Worm (Caenorhabditis elegans) whole organism, young adult: Measurements from ENCODE around the gene npp-9.
A peak's percentile ranks its signal among the peaks of the same experiment; 100 is the strongest.
"Not testable (repeated sequence)": the region's sequence is repeated elsewhere in the genome, so short reads cannot be mapped to it uniquely, and the experiment has no call there.

Experiments
- B0035.1 ChIP-seq: sonication (generic microtip); optimal IDR thresholded peaks from 2 replicates; lab custom pipeline; 2016; ENCODE audit warnings: missing genetic modification characterization, mild to moderate bottlenecking, missing compliant biosample characterization, missing genotype, missing genetic modification reagents
- B0261.1 ChIP-seq: sonication (generic microtip); optimal IDR thresholded peaks from 2 replicates; lab custom pipeline; 2016; ENCODE audit warnings: mild to moderate bottlenecking, missing genetic modification characterization, moderate library complexity, missing compliant biosample characterization
- F10E7.11 ChIP-seq: sonication (generic microtip); optimal IDR thresholded peaks from 2 replicates; lab custom pipeline; 2017; ENCODE audit warnings: mild to moderate bottlenecking, missing genetic modification characterization, moderate library complexity, missing compliant biosample characterization
- F33H1.4 ChIP-seq: fragments of 200-800 bp; sonication (Bioruptor generic); IDR thresholded peaks from 2 replicates; pipeline ENCODE4 v1.3.6; 2022; ENCODE audit warnings: missing genetic modification reagents, missing genetic modification characterization, missing compliant biosample characterization
- Y53G8AR.9 ChIP-seq: fragments of 200-800 bp; sonication (Bioruptor generic); conservative IDR thresholded peaks from 2 replicates; pipeline ENCODE4 v1.3.6; 2022; ENCODE audit warnings: missing genetic modification reagents, missing genetic modification characterization, missing compliant biosample characterization
- atf-7 ChIP-seq: sonication (generic microtip); optimal IDR thresholded peaks from 2 replicates; lab custom pipeline; 2017; ENCODE audit warnings: mild to moderate bottlenecking, missing genetic modification characterization, missing compliant biosample characterization
- bed-2 ChIP-seq: fragments of 200-800 bp; sonication (Bioruptor generic); IDR thresholded peaks from 2 replicates; pipeline ENCODE4 v1.3.6; 2022; ENCODE audit warnings: missing genetic modification reagents, missing genetic modification characterization, missing compliant biosample characterization
- cebp-1 ChIP-seq, 2 experiments: fragments of 200-800 bp in 1 of 2; sonication (Bioruptor generic) in 1 of 2; sonication (generic microtip) in 1 of 2; IDR thresholded peaks in 1 of 2; optimal IDR thresholded peaks in 1 of 2; 2 replicates each; pipeline versions ENCODE4 v1.3.6 to Lab custom; 2017 to 2022; ENCODE audit warnings: missing compliant biosample characterization in 2 of 2, missing genetic modification characterization in 2 of 2, mild to moderate bottlenecking in 1 of 2, missing genetic modification reagents in 1 of 2, moderate library complexity in 1 of 2
- dpff-1 ChIP-seq: sonication (generic microtip); optimal IDR thresholded peaks from 2 replicates; lab custom pipeline; 2017; ENCODE audit warnings: mild to moderate bottlenecking, missing genetic modification characterization, missing compliant biosample characterization
- egl-44 ChIP-seq: fragments of 200-800 bp; sonication (Bioruptor generic); IDR thresholded peaks from 2 replicates; pipeline ENCODE4 v1.3.6; 2022; ENCODE audit warnings: missing genetic modification reagents, missing genetic modification characterization, missing compliant biosample characterization
- egrh-3 ChIP-seq: fragments of 200-800 bp; sonication (Bioruptor generic); IDR thresholded peaks from 2 replicates; pipeline ENCODE4 v1.3.6; 2022; ENCODE audit warnings: missing genetic modification reagents, missing genetic modification characterization, missing compliant biosample characterization
- him-1 ChIP-seq: sonication (generic microtip); optimal IDR thresholded peaks from 2 replicates; lab custom pipeline; 2016; ENCODE audit warnings: missing genotype, missing genetic modification reagents, missing genetic modification characterization, missing compliant biosample characterization
- hlh-26 ChIP-seq: fragments of 200-800 bp; sonication (Bioruptor generic); conservative IDR thresholded peaks from 2 replicates; pipeline ENCODE4 v1.3.6; 2022; ENCODE audit warnings: missing genetic modification reagents, missing genetic modification characterization, missing compliant biosample characterization
- hmg-1.2 ChIP-seq: fragments of 200-800 bp; sonication (Bioruptor generic); IDR thresholded peaks from 2 replicates; pipeline ENCODE4 v1.3.6; 2022; ENCODE audit warnings: missing genetic modification reagents, missing genetic modification characterization, missing compliant biosample characterization
- hmg-20 ChIP-seq: fragments of 200-800 bp; sonication (Bioruptor generic); IDR thresholded peaks from 2 replicates; pipeline ENCODE4 v1.3.6; 2022; ENCODE audit warnings: missing genetic modification reagents, missing genetic modification characterization, missing compliant biosample characterization
- let-526 ChIP-seq: fragments of 200-800 bp; sonication (Bioruptor generic); IDR thresholded peaks from 2 replicates; pipeline ENCODE4 v1.3.6; 2022; ENCODE audit warnings: missing genetic modification reagents, missing genetic modification characterization, missing compliant biosample characterization
- let-607 ChIP-seq, 2 experiments: fragments of 200-800 bp in 1 of 2; sonication (Bioruptor generic) in 1 of 2; sonication (generic microtip) in 1 of 2; optimal IDR thresholded peaks; 2 replicates each; lab custom pipeline; 2016 to 2018; ENCODE audit warnings: mild to moderate bottlenecking in 2 of 2, missing compliant biosample characterization in 2 of 2, missing genetic modification characterization in 2 of 2, moderate library complexity in 2 of 2, missing genotype in 1 of 2
- lin-26 ChIP-seq: fragments of 200-800 bp; sonication (Bioruptor generic); IDR thresholded peaks from 2 replicates; pipeline ENCODE4 v1.3.6; 2022; ENCODE audit warnings: missing genetic modification reagents, missing genetic modification characterization, missing compliant biosample characterization
- lsy-27 ChIP-seq: sonication (generic microtip); optimal IDR thresholded peaks from 2 replicates; lab custom pipeline; 2017; ENCODE audit warnings: missing genetic modification characterization, mild to moderate bottlenecking, missing compliant biosample characterization, antibody characterized with exemption, missing genotype, borderline replicate concordance; ENCODE audit not compliant: insufficient read depth
- nhr-80 ChIP-seq: sonication (generic microtip); optimal IDR thresholded peaks from 2 replicates; lab custom pipeline; 2016; ENCODE audit warnings: missing genetic modification characterization, missing compliant biosample characterization
- rcor-1 ChIP-seq: fragments of 200-800 bp; sonication (Bioruptor generic); IDR thresholded peaks from 2 replicates; pipeline ENCODE4 v1.3.6; 2022; ENCODE audit warnings: missing genetic modification reagents, missing genetic modification characterization, missing compliant biosample characterization
- repo-1 ChIP-seq: sonication (generic microtip); optimal IDR thresholded peaks from 2 replicates; lab custom pipeline; 2017; ENCODE audit warnings: mild to moderate bottlenecking, missing genetic modification characterization, missing compliant biosample characterization
- rpc-1 ChIP-seq, 2 experiments: fragments of 150-350 bp in 1 of 2; sonication (generic microtip) in 1 of 2; optimal IDR thresholded peaks; 2 replicates each; lab custom pipeline; 2014 to 2018; ENCODE audit warnings: missing biosample characterization in 1 of 2, missing genetic modification characterization in 1 of 2, missing genetic modification reagents in 1 of 2, missing genotype in 1 of 2
- sdz-38 ChIP-seq: sonication (generic microtip); optimal IDR thresholded peaks from 2 replicates; lab custom pipeline; 2016; ENCODE audit warnings: missing genotype, missing genetic modification characterization, missing compliant biosample characterization
- snpc-1.1 ChIP-seq: sonication (generic microtip); optimal IDR thresholded peaks from 2 replicates; lab custom pipeline; 2017; ENCODE audit warnings: missing genetic modification characterization, mild to moderate bottlenecking, missing compliant biosample characterization, antibody characterized with exemption, moderate library complexity, missing genotype, missing genetic modification reagents; ENCODE audit not compliant: insufficient read depth
- snpc-3.4 ChIP-seq: sonication (generic microtip); optimal IDR thresholded peaks from 2 replicates; lab custom pipeline; 2017; ENCODE audit warnings: missing genetic modification characterization, mild to moderate bottlenecking, missing compliant biosample characterization, antibody characterized with exemption, moderate library complexity, missing genotype, missing genetic modification reagents
- sptf-2 ChIP-seq: fragments of 200-800 bp; sonication (Bioruptor generic); optimal IDR thresholded peaks from 2 replicates; lab custom pipeline; 2018; ENCODE audit warnings: mild to moderate bottlenecking, missing genetic modification characterization, missing compliant biosample characterization
- tbp1 ChIP-seq: fragments of 200-800 bp; sonication (Bioruptor generic); optimal IDR thresholded peaks from 2 replicates; lab custom pipeline; 2018; ENCODE audit warnings: mild to moderate bottlenecking, missing genetic modification characterization, missing compliant biosample characterization
- unc-130 ChIP-seq: sonication (generic microtip); optimal IDR thresholded peaks from 2 replicates; lab custom pipeline; 2016; ENCODE audit warnings: missing genetic modification reagents, missing genetic modification characterization, missing compliant biosample characterization
- unc-62 ChIP-seq: fragments of 150-350 bp; optimal IDR thresholded peaks from 2 replicates; lab custom pipeline; 2014; ENCODE audit warnings: missing biosample characterization, missing genetic modification reagents, missing genetic modification characterization
- zim-3 ChIP-seq: sonication (generic microtip); optimal IDR thresholded peaks from 2 replicates; lab custom pipeline; 2017; ENCODE audit warnings: mild to moderate bottlenecking, missing genetic modification characterization, moderate library complexity, missing compliant biosample characterization
- ztf-22 ChIP-seq: fragments of 200-800 bp; sonication (Bioruptor generic); optimal IDR thresholded peaks from 2 replicates; lab custom pipeline; 2018; ENCODE audit warnings: mild to moderate bottlenecking, missing genetic modification characterization, moderate library complexity, missing compliant biosample characterization
- ztf-25 ChIP-seq: fragments of 200-800 bp; sonication (Bioruptor generic); IDR thresholded peaks from 2 replicates; pipeline ENCODE4 v1.3.6; 2022; ENCODE audit warnings: missing genetic modification reagents, missing genetic modification characterization, missing compliant biosample characterization

Gene npp-9

DNA sequence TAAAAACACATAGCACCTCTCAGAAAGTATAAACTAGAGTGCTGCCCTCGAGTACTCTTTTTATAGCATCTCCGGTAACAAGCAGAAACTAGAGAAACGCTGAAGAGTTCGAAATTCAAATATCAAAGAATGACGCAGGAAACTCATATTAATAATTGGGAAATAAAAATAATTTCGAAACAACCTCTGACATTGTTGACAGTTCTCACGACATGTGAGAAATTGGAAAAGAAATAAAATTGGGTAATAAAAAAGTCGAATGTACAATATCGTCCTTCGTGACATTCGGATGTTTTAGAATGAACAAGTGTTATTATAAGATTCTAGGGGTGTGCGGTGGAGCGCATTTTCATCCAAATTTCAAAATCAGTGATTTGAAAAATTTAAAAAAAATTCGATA, 32.0 kb downstream of the npp-9 start:
- no peak for TF ChIP-seq hlh-26
- no peak for TF ChIP-seq egrh-3 (GFP tag; lab: Robert Waterston, UW)
- TF ChIP-seq cebp-1 (GFP tag; IDR thresholded peaks at IDR 0.05; lab: Robert Waterston, UW): no peak
- TF ChIP-seq cebp-1 (tag; optimal IDR thresholded peaks at IDR 0.05; lab: Kevin White, UChicago): peak; percentile 20
- no peak for TF ChIP-seq lin-26 (GFP tag; lab: Robert Waterston, UW)
- no peak for TF ChIP-seq let-607 (tag; optimal IDR thresholded peaks at IDR 0.05; lab: Kevin White, UChicago)
- TF ChIP-seq nhr-80 (tag; lab: Kevin White, UChicago): peak; percentile 23
- no peak for TF ChIP-seq B0035.1 (tag; lab: Kevin White, UChicago)
- TF ChIP-seq sdz-38 (tag; lab: Kevin White, UChicago): no peak
- TF ChIP-seq dpff-1 (tag; lab: Kevin White, UChicago): no peak
- peak; percentile 55 for TF ChIP-seq unc-62
- TF ChIP-seq F33H1.4 (GFP tag; lab: Robert Waterston, UW): no peak
- TF ChIP-seq, all 124 proteins: peak for 3

DNA sequence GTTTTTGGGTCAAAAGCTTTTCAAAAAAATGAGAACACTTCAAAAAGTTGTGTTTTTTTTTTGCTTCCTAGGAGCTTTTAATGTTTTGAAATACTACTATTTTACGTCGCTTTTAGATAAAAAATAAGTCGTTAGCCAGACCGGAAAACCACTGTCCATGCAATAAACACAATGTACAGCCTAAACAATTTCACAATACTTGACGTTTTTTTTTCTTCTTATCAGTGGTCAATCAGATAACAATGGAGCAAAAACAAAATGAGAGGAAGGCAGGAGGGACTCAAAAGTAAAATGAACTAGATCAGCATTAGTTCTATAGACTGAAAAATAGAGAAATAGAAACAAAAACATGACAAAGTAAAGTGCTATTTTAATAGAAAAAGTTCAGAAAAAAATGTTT, 33.5 kb downstream of the npp-9 start:
- TF ChIP-seq unc-130 (GFP tag; lab: Kevin White, UChicago): no peak
- no peak; the same call in 1 of the 2 replicates for TF ChIP-seq cebp-1 (GFP tag; IDR thresholded peaks at IDR 0.05; lab: Robert Waterston, UW)
- peak; percentile 58 for TF ChIP-seq cebp-1 (tag; optimal IDR thresholded peaks at IDR 0.05; lab: Kevin White, UChicago)

DNA sequence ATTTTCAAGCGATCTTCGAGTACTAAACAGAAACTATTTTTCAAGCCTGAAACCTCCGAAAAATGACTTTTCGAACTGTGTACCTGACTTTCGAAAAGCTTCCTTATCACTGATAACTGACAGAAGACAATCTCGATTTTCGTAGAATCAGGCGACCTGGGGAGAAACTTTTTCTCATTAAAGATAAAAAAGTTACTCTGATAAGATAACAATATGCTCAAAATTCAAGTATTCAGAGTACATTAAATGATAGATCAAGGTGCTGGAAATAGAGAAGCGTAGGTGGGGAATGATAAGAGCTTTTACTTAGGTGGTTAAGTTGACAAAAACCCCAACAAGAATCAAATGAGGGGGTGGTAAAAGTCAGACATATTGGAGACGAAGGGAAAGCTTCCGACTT, 34.2 kb downstream of the npp-9 start, which contains the start of gene prk-2:
Gene prk-2, minus strand, starts transcription at position 156 of the 400 bp plus-strand sequence.
- TF ChIP-seq nhr-80 (tag; lab: Kevin White, UChicago) (peak; percentile 90), bed-2 (GFP tag; lab: Robert Waterston, UW) (no peak), rcor-1 (GFP tag; lab: Robert Waterston, UW) (no peak), atf-7 (tag; lab: Kevin White, UChicago) (peak; percentile 13), snpc-1.1 (tag; lab: Kevin White, UChicago) (no peak), lsy-27 (no peak)

DNA sequence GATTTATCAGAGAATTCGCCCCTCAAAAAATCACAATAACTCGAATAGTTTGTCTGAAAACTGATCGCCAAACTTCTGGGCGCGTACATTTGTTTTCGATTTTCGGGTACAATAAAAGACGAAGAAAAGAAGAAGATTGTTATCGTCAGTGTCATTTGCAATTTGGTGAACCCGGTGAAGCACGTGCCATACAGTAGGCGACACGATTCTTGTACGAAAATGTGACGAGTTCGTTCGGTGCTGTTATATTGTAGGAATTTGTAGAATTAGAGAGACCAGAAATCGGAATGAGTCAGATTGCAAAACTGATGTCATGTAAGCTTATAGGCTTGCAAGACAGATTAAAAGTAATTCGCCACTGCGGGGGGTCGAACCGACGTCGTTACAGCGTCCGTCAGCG, 36.5 kb downstream of the npp-9 start:
- no peak for TF ChIP-seq F10E7.11
- TF ChIP-seq zim-3: no peak
- TF ChIP-seq B0261.1 (tag; lab: Kevin White, UChicago): no peak
- no peak for TF ChIP-seq him-1 (tag; lab: Kevin White, UChicago)

DNA sequence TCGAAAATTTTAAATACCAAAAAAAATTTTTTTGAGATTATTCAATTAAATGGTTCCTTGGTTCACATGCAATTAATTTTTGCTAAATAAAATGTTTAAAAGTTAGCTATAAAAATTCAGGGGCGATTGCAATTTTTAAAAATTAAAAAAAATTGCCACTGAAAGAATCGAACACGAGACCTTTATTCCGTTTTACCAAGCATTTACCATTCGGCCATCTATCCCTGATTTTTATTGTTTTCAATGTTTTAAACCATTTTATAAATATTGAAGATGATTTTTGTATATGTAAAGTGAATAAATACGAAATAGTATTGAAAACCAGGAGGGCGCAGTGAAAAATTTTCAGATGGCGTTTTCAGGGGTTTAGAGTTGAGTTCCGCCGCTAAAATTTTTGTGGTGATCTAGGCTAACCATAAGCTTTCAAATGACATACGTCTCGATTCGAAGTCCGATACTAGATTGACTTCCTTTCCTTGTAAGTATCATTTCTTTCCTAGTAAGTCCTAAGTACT, 42.0 kb downstream of the npp-9 start:
- TF ChIP-seq ztf-25 (GFP tag; lab: Robert Waterston, UW) (0 out of 2 replicates have a peak, but pooled peaks have one; percentile 71), tbp1 (peak; percentile 64), lin-26 (GFP tag; lab: Robert Waterston, UW) (peak; percentile 61), rpc-1 (tag; optimal IDR thresholded peaks at IDR 0.05; lab: Kevin White, UChicago) (peak; percentile 57), hmg-1.2 (GFP tag; lab: Robert Waterston, UW) (peak; percentile 86), B0261.1 (tag; lab: Kevin White, UChicago) (peak; percentile 34)
- TF ChIP-seq rpc-1 (optimal IDR thresholded peaks at IDR 0.05; lab: Kevin White, UChicago): not testable (repeated sequence)

DNA sequence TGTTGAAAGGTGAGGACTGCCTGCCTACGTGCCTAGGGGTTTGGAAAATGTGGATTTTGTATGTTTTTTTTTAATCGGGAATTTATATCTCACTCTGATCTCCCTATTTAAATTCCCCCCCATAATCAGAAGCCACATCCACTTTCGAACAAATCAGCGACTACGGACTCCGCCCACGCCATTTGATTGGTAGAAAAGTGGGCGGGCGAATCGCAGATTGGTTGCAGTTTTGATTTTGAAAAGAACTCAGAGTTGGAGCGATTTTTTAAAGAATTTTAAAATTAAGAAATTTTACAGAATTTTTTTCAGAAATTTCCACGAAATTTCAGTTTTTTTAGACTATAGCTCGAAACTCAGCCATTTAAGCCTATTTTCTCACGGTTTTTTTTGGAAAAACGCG, 44.2 kb downstream of the npp-9 start:
- TF ChIP-seq egl-44: no peak
- TF ChIP-seq repo-1 (tag; lab: Kevin White, UChicago): no peak
- no peak for TF ChIP-seq Y53G8AR.9
- TF ChIP-seq rpc-1 (optimal IDR thresholded peaks at IDR 0.05; lab: Kevin White, UChicago): no peak
- no peak for TF ChIP-seq rpc-1 (tag; optimal IDR thresholded peaks at IDR 0.05; lab: Kevin White, UChicago)
- no peak for TF ChIP-seq snpc-3.4 (tag; lab: Kevin White, UChicago)
- TF ChIP-seq let-526: no peak
- no peak for TF ChIP-seq hmg-20 (GFP tag; lab: Robert Waterston, UW)
- no peak for TF ChIP-seq sptf-2 (GFP tag; lab: Kevin White, UChicago)
- no peak for TF ChIP-seq ztf-22 (GFP tag; lab: Kevin White, UChicago)
- TF ChIP-seq, all 124 proteins: peak for 0
